Worm (Caenorhabditis elegans): ENCODE data around the gene mrp-6.
A peak's percentile ranks its signal among the peaks of the same experiment; 100 is the strongest.

- no peak for TF ChIP-seq F13H6.1 (tag; optimal IDR thresholded peaks at IDR 0.05)
- TF ChIP-seq mab-5 (tag; optimal IDR thresholded peaks at IDR 0.05): no peak
- no peak for TF ChIP-seq aly-2 (tag; optimal IDR thresholded peaks at IDR 0.05)
- peak; percentile 37 for TF ChIP-seq ama-1 (optimal IDR thresholded peaks at IDR 0.05)
- no peak for TF ChIP-seq mdl-1 (tag; optimal IDR thresholded peaks at IDR 0.05)
- TF ChIP-seq blmp-1 (tag; optimal IDR thresholded peaks at IDR 0.05; ENCODE audit: insufficient read depth): peak; percentile 41
- no peak for TF ChIP-seq snpc-4 (tag; optimal IDR thresholded peaks at IDR 0.05)
- no peak for TF ChIP-seq ceh-82 (tag; optimal IDR thresholded peaks at IDR 0.05)
Measured at ce11 chrX:4143260-4144018, 43.1 kb downstream of the mrp-6 start.
